Worm (Caenorhabditis elegans) whole organism, late embryonic: ENCODE data around the gene C08F11.1.
"Not testable (repeated sequence)": the region's sequence is repeated elsewhere in the genome, so short reads cannot be mapped to it uniquely, and the experiment has no call there.

Experiments used
- ceh-2 ChIP-seq: sonication (generic microtip); optimal IDR thresholded peaks from 2 replicates; lab custom pipeline; 2016; ENCODE audit warnings: missing genotype, missing genetic modification characterization, missing compliant biosample characterization
- nhr-11 ChIP-seq: fragments of 150-350 bp; optimal IDR thresholded peaks from 2 replicates; lab custom pipeline; 2014; ENCODE audit warnings: missing biosample characterization, missing genetic modification characterization

ce11 chrIV:13662570-13662969, 38.9 kb downstream of the C08F11.1 start, which contains the start of gene Y45F10C.2:
- TF ChIP-seq ceh-2 (tag; lab: Kevin White, UChicago); nhr-11: not testable (repeated sequence)
